Fruit fly (Drosophila melanogaster) Kc167 (cell line): ENCODE data around the gene ball.

Source experiments
- Myc ChIP-seq: fragments of >200 bp; optimal IDR thresholded peaks from 2 replicates; lab custom pipeline; 2017; ENCODE audit warnings: missing external identifiers
- Sin3A ChIP-seq: fragments of >200 bp; optimal IDR thresholded peaks from 2 replicates; lab custom pipeline; 2018; ENCODE audit warnings: missing external identifiers
- h ChIP-seq: fragments of >200 bp; optimal IDR thresholded peaks from 3 replicates; lab custom pipeline; 2018; ENCODE audit warnings: missing external identifiers
- insv ChIP-seq: fragments of >200 bp; optimal IDR thresholded peaks from 3 replicates; lab custom pipeline; 2018; ENCODE audit warnings: missing external identifiers
- psq ChIP-seq: fragments of >200 bp; optimal IDR thresholded peaks from 2 replicates; lab custom pipeline; 2017; ENCODE audit warnings: missing external identifiers
- ttk ChIP-seq: sonication (Bioruptor generic); optimal IDR thresholded peaks from 2 replicates; lab custom pipeline; 2017; ENCODE audit warnings: missing external identifiers

The ball gene

DNA sequence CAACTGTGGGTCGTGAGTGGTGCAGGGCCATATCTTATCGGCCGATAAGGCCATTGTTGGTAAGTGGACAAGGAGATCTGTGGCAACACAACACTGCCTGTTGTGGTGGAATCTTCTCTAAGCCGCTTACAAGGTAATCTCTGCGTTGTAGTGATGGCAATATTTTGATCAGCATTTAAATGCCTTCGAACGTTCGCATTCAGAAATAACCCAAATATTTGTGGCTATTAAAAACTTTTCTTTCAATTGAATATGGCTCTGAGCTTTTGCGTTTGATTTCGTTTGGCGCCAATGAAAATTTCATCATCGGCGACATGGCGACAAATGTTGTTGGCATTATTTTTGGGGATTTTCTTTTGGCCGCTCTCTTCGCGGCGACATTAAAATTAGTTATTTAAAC, 23.9 kb upstream of the ball start:
- no peak for TF ChIP-seq psq (lab: Kevin White, UChicago)
- no peak for TF ChIP-seq Sin3A
- TF ChIP-seq insv (lab: Kevin White, UChicago), result no peak
- TF ChIP-seq Myc (lab: Kevin White, UChicago), result no peak
- TF ChIP-seq ttk, result no peak
- TF ChIP-seq h (lab: Kevin White, UChicago), result no peak

DNA sequence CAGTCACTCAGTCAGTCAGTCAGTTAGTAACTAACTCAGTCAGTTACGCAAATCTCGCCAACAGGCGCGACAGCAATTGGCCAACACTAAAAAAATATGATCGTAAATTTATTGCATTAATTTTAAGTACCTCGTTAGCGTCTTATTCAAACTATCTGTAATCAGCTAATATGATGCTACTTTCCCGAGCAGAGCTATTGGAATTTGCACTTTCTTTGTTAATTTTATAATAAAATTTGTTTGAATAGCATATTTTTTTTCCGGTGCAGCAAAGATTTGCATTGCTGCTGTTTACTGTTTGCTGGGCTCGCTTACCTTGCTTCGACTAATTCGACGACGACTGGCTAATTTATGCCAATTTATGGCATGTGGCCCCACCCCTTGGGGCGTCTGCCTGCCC, 23.5 kb upstream of the ball start:
- TF ChIP-seq psq (lab: Kevin White, UChicago), result no peak
- TF ChIP-seq h (lab: Kevin White, UChicago), result no peak
- no peak for TF ChIP-seq ttk
- no peak for TF ChIP-seq Sin3A
- no peak for TF ChIP-seq insv (lab: Kevin White, UChicago)
- no peak for TF ChIP-seq Myc (lab: Kevin White, UChicago)

DNA sequence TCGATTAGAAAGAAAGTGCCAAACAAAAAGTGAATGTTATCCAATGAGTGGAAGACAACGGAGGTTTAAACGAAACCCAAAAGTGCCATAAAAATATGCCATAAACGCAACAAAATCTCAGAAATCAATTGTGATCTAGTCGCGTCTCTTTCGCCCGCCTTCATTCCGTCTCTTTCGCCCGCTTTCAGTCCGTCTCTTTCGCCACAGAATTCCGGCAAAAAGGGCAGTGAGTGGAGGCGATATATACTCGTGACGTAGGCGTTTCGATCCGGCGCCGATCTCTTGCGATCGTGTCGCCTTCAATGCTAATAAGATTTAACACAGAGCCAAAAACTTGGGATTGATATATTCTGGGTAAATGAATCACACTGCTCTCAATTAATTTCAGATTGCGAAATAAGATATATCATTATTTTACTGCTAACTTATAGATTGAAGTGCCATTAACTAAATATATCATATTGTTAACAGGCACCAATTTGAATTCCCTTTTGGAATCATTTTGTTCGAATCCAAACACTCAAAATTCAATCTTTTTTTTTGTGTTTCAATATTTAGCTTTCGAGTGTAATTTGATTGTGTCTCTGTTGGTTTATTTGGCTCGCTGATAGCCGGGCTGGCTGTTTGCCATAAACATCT, 21.6 kb upstream of the ball start:
- TF ChIP-seq ttk (no peak), insv (lab: Kevin White, UChicago) (no peak), Sin3A (no peak), h (lab: Kevin White, UChicago) (no peak), Myc (lab: Kevin White, UChicago) (no peak), psq (lab: Kevin White, UChicago) (no peak)

DNA sequence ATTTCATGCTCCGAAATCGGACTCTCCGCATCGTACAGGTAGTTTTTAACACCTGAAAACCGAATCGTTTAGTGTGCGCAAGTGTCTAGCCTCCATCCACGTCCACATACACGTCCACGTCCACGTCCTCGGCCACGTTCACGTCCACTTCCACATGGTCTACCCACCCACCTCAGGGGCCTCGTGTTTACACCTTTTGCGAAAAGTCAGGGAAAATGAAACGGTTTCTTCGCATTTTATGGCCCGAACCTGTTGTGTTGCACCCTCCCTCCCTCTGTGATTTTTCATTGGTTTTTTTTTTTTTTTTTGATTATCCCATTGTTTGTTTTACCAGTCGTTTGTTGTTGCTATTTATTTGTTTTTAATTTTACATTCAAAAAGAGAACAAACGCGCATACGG, 20.5 kb upstream of the ball start:
- no peak for TF ChIP-seq ttk
- TF ChIP-seq h (lab: Kevin White, UChicago), result no peak

DNA sequence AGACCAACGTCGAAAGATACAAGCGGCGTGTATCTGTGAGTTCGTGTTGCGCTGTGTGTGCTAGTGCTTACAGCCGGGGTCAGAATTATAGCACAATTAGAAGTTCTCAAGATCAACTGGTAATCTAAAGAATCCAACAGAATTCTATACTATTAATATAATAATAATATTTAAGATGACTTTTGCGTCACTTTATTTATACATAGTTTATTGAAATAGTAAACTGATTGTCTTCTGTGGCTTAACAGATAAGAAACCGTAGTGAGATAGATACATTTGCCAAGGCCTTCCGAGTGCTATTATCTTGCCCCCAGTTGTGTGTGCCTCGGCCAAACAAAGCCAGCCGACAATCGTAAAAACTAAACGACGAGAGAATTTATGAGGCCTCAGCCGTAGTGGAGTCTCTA, 19.7 kb upstream of the ball start:
- TF ChIP-seq psq (lab: Kevin White, UChicago) (no peak), Myc (lab: Kevin White, UChicago) (no peak), insv (lab: Kevin White, UChicago) (no peak), h (lab: Kevin White, UChicago) (no peak), Sin3A (no peak), ttk (no peak)

DNA sequence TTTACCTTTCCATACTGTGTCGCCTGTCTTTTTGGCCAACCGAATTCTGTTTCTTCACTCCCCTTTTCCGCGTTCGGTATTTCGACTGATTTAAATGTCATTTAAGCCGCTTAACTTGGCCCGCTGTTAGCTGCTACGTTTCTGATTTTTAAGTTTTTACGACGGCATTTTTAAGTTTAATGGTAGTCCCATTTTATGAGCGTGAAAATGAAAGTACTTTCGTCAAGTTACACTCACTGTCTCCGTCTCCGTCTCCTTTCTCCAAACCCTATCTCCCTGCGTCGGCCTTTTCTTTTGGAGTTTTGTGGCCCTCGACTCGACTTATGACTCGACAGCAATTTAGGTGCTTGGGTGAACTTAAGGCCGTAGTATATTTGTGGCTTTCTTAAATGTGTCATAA, 18.6 kb upstream of the ball start:
- TF ChIP-seq ttk, result no peak
- TF ChIP-seq insv (lab: Kevin White, UChicago), result no peak
- TF ChIP-seq h (lab: Kevin White, UChicago), result no peak
- no peak for TF ChIP-seq Sin3A
- TF ChIP-seq Myc (lab: Kevin White, UChicago), result no peak
- TF ChIP-seq psq (lab: Kevin White, UChicago), result no peak

DNA sequence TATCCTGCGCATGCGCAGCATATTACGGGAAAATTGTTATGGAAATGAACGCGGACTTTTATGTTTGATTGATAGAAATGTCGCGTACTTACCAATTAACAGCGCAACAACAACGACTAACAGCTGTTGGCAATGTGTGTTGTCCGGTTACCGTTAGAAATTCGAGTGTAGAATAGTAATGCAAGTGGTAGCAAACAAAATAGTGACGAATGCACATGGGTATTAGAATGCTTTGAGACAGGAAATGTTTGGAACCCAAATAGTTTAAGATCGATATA, 16.3 kb upstream of the ball start:
- no peak for TF ChIP-seq insv (lab: Kevin White, UChicago)
- no peak for TF ChIP-seq Myc (lab: Kevin White, UChicago)
- no peak for TF ChIP-seq psq (lab: Kevin White, UChicago)

DNA sequence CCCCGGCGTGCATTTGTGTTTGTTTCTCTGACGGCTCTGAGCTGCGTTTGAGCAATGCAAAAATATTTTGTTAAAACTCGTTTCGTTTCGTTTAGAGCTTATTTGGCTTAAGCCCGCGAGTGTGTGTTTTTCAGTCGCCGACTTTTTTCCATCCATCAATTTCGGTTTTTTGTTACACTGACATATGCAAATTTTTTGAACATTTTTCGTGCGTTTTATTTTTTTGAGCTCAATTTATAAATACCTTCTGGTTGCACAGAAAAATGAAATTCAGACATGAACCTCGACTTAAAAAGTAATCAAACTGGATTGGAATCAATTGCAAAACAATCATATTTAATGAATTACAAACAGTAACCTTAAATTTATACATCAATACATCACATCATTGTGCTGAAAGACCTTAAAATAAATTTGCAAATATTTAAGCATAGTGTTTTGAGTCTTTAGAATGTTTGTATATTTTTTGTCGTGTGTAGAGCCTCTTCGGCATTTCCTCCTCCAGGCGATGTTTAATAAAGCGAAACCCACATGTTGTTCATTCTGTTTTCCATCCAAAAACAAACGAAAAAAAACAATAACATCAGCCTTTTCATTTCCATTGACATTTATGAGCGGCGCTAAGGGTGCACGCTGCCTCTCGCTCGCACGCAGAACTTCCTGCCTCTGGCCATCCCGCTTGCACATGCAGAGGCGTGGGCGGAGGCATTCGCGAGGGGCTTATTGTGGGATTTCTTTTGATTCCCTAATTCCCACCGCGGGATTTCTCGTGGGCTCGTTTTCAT, 15.8 kb upstream of the ball start:
- TF ChIP-seq Sin3A (no peak), Myc (lab: Kevin White, UChicago) (no peak), insv (lab: Kevin White, UChicago) (no peak), ttk (no peak), h (lab: Kevin White, UChicago) (no peak), psq (lab: Kevin White, UChicago) (no peak)

DNA sequence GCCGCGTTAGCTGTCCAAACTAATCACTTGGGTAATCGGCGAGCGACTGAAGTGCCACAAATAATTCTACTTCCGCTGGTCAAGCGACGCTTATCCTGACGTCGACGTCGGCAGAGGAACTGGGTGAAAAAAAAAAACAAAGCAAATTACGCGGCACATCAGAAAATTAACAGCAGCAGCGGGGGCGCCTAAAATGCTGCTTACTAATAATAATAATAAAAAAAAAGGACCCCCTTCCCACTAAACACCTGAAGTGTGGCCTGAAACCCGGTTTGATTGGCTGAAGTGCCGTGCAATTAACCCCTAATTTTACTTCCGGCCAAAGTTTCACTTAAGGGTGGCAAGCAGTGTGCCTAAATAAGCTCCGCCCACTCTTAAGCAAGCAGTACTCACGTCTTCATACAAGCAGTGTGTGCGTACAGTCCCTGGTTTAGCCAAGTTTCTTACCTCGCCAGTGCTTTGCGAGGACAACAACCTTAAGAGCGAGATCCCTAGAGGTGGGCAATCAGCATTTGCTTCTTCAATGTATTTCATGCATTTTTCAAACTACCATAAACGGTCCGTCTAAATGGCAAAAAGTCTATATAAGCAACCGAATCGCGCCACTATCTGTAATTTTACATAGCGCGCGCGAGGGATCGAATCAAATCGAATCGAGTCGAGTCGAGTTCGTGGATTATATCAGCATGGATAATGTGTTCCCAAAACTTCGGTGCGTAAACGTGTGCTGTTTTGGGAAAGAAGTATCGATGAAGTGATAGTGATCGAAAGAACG, 14.7 kb upstream of the ball start, which contains the start of the genes ro and T48:
ro (minus strand) TSS at position 51 of the 775 bp plus-strand sequence.
T48 (plus strand) TSS at position 614 of the 775 bp plus-strand sequence.
- TF ChIP-seq Myc (lab: Kevin White, UChicago) (no peak), psq (lab: Kevin White, UChicago) (no peak), h (lab: Kevin White, UChicago) (no peak), Sin3A (no peak), insv (lab: Kevin White, UChicago) (no peak), ttk (no peak)

DNA sequence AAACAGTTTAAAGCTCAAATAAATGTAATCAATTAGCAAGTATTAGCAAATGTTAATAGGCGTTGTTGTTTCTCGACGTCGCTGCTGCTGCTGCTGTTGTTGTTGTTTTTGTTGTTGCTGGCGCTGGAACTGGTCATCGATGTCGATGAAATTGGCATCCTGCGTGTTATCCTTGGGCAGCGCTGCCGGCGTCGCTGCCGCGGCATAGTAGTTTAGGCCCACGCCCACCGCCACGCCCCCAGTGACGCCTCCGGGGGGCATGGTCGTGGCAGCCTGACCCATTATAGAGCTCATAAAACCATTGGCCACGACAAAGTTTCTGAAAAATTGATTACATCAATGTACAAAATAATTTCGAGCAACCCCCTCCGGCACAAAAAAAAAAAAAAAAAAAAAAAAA, 10.2 kb upstream of the ball start:
- TF ChIP-seq ttk (peak; percentile 27), h (lab: Kevin White, UChicago) (no peak), insv (lab: Kevin White, UChicago) (no peak), Myc (lab: Kevin White, UChicago) (no peak), psq (lab: Kevin White, UChicago) (no peak), Sin3A (no peak)

DNA sequence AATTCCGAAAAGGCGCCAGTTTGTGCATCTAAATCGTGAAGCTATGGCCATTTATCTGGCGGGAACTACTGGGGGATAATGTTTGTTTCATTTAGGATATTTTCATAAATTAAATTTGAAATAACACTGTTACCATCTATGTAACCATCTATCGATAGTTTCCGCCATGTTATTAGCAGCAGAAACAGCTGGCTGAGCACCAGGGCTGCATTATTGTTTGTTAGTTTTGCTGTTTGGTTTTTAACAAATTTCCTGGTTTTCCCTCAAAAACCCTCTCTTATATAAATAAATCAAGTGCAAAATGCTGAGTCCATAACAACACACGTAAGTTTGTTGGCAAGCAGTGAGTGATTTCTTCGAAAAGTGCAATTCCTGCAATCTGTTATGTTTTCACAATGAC, 9.8 kb upstream of the ball start, which contains the start of gene CG5500:
CG5500 (plus strand) TSS at position 199 of the 400 bp plus-strand sequence.
- TF ChIP-seq ttk (no peak), insv (lab: Kevin White, UChicago) (no peak)

DNA sequence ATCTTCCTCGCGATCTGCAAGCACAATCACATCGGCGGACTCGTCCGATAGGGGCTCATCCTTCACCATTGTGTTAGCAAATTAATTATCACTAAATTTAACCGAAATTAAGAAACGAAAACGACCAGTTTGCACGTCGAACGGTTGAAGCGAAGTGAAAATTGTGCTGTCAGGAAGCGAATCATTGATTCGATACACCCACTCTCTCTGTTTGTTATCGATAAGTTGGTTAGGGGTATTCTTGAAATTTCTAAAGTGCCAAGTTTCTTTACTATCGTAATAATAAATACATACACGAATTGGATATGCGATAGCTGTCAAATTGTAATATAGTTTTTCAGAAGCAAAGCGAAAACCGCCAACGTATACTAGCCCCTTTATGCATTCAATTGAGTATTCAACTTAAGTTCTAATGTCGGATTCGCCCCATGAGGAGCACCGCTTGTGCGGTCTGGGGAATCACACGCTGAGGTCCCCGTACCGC, 9.0 kb upstream of the ball start, which contains the start of gene Rb97D:
Rb97D (minus strand) TSS at position 199 of the 484 bp plus-strand sequence.
- no peak for TF ChIP-seq h (lab: Kevin White, UChicago)
- TF ChIP-seq psq (lab: Kevin White, UChicago), result no peak
